Worm (Caenorhabditis elegans): ENCODE measurements around the gene C11E4.6.
A peak's percentile ranks its signal among the peaks of the same experiment; 100 is the strongest.

C11E4.6 gene

ce11 chrX:9637137-9637536, 26.8 kb downstream of the C11E4.6 start:
- peak; percentile 15 for TF ChIP-seq ceh-14 (tag; optimal IDR thresholded peaks at IDR 0.05)
- TF ChIP-seq ets-4 (tag; optimal IDR thresholded peaks at IDR 0.05), result no peak
- TF ChIP-seq T23F11.4 (GFP tag; optimal IDR thresholded peaks at IDR 0.05), result no peak
- TF ChIP-seq C38D4.7 (GFP tag; optimal IDR thresholded peaks at IDR 0.05), result no peak
- peak; percentile 59 for TF ChIP-seq sdc-2 (tag; optimal IDR thresholded peaks at IDR 0.05)
- peak; percentile 33 for TF ChIP-seq hlh-6 (tag; optimal IDR thresholded peaks at IDR 0.05)
- TF ChIP-seq lim-6 (tag; optimal IDR thresholded peaks at IDR 0.05), result no peak
- TF ChIP-seq Y22D7AL.16 (tag; optimal IDR thresholded peaks at IDR 0.05), result no peak
- TF ChIP-seq pat-9 (tag; optimal IDR thresholded peaks at IDR 0.05), result no peak
- TF ChIP-seq ceh-31 (tag; optimal IDR thresholded peaks at IDR 0.05), result peak; percentile 12
- no peak for TF ChIP-seq ceh-22 (tag; optimal IDR thresholded peaks at IDR 0.05)
- no peak for TF ChIP-seq pros-1 (tag; optimal IDR thresholded peaks at IDR 0.05)
- no peak for TF ChIP-seq lin-11 (tag; optimal IDR thresholded peaks at IDR 0.05)
- TF ChIP-seq ceh-2 (tag; optimal IDR thresholded peaks at IDR 0.05), result peak; percentile 21
- no peak for TF ChIP-seq F13H6.1 (tag; optimal IDR thresholded peaks at IDR 0.05)

- TF ChIP-seq ttx-3 (tag; optimal IDR thresholded peaks at IDR 0.05) (peak; percentile 84), C08G9.2 (tag; optimal IDR thresholded peaks at IDR 0.05) (peak; percentile 64), ceh-19 (GFP tag; optimal IDR thresholded peaks at IDR 0.05) (peak; percentile 71), pax-1 (tag; optimal IDR thresholded peaks at IDR 0.05) (peak; percentile 5), K09A11.1 (tag; optimal IDR thresholded peaks at IDR 0.05; ENCODE audit: insufficient read depth) (peak; percentile 73), pqm-1 (tag; optimal IDR thresholded peaks at IDR 0.05) (no peak), ztf-16 (tag; optimal IDR thresholded peaks at IDR 0.05) (peak; percentile 72), che-1 (tag; optimal IDR thresholded peaks at IDR 0.05) (peak; percentile 85), sdc-2 (tag; optimal IDR thresholded peaks at IDR 0.05) (peak; percentile 67), ceh-31 (tag; optimal IDR thresholded peaks at IDR 0.05) (peak; percentile 57), fax-1 (tag; optimal IDR thresholded peaks at IDR 0.05) (peak; percentile 77), ceh-18 (tag; optimal IDR thresholded peaks at IDR 0.05) (peak; percentile 59), ceh-9 (tag; optimal IDR thresholded peaks at IDR 0.05) (peak; percentile 45), Y22D7AL.16 (tag; optimal IDR thresholded peaks at IDR 0.05) (peak; percentile 82), nhr-232 (tag; optimal IDR thresholded peaks at IDR 0.05) (peak; percentile 71), dve-1 (tag; optimal IDR thresholded peaks at IDR 0.05) (peak; percentile 71), nhr-11 (tag; optimal IDR thresholded peaks at IDR 0.05) (no peak), sox-4 (tag; optimal IDR thresholded peaks at IDR 0.05) (peak; percentile 88), ceh-48 (tag; optimal IDR thresholded peaks at IDR 0.05) (peak; percentile 57), pat-9 (tag; optimal IDR thresholded peaks at IDR 0.05) (peak; percentile 78), unc-42 (tag; optimal IDR thresholded peaks at IDR 0.05) (peak; percentile 11), mec-3 (tag; optimal IDR thresholded peaks at IDR 0.05; ENCODE audit: borderline replicate concordance) (peak; percentile 44), zip-5 (tag; optimal IDR thresholded peaks at IDR 0.05) (peak; percentile 59), rnt-1 (tag; optimal IDR thresholded peaks at IDR 0.05) (peak; percentile 38), ceh-45 (GFP tag; IDR thresholded peaks at IDR 0.05) (peak; percentile 85), odd-2 (tag; optimal IDR thresholded peaks at IDR 0.05) (peak; percentile 22), ama-1 (optimal IDR thresholded peaks at IDR 0.05) (no peak), pha-4 (tag; optimal IDR thresholded peaks at IDR 0.05) (no peak), ceh-14 (tag; optimal IDR thresholded peaks at IDR 0.05) (peak; percentile 84), eyg-1 (tag; optimal IDR thresholded peaks at IDR 0.05) (peak; percentile 33), pros-1 (tag; optimal IDR thresholded peaks at IDR 0.05) (peak; percentile 24), unc-86 (tag; optimal IDR thresholded peaks at IDR 0.05) (peak; percentile 77), madf-2 (tag; optimal IDR thresholded peaks at IDR 0.05) (peak; percentile 74), unc-3 (GFP tag; conservative IDR thresholded peaks at IDR 0.05) (peak; percentile 90), unc-3 (tag; optimal IDR thresholded peaks at IDR 0.05) (peak; percentile 79), ceh-30 (tag; optimal IDR thresholded peaks at IDR 0.05) (peak; percentile 69), nfya-1 (tag; optimal IDR thresholded peaks at IDR 0.05) (peak; percentile 44), hlh-13 (GFP tag; optimal IDR thresholded peaks at IDR 0.05) (peak; percentile 81), F13H6.1 (tag; optimal IDR thresholded peaks at IDR 0.05) (peak; percentile 61), pag-3 (tag; optimal IDR thresholded peaks at IDR 0.05; ENCODE audit: borderline replicate concordance) (peak; percentile 79), K02D7.2 (tag; optimal IDR thresholded peaks at IDR 0.05) (peak; percentile 89), hlh-30 (tag; optimal IDR thresholded peaks at IDR 0.05; ENCODE audit: insufficient read depth) (no peak), dmd-4 (tag; optimal IDR thresholded peaks at IDR 0.05; ENCODE audit: borderline replicate concordance) (peak; percentile 85)
Measured at ce11 chrX:9637700-9638099, 27.3 kb downstream of the C11E4.6 start.

All from whole organism, late embryonic.